Fruit fly (Drosophila melanogaster) whole organism, larva: ENCODE measurements around the gene spdo.

Experiments
- noc ChIP-seq: fragments of 200-800 bp; sonication (Bioruptor generic); optimal IDR thresholded peaks from 3 replicates; lab custom pipeline; 2019; ENCODE audit warnings: missing biosample characterization, mild to moderate bottlenecking, missing genetic modification characterization, moderate library complexity

Gene spdo

dm6 chr3R:30476367-30476766 lies at the start of gene spdo:
Gene spdo, plus strand, starts transcription at chr3R:30476684.
- no peak for TF ChIP-seq noc (tag; lab: Kevin White, UChicago)

- TF ChIP-seq noc (tag; lab: Kevin White, UChicago): peak; percentile 39
Measured at dm6 chr3R:30427805-30428359, 48.6 kb upstream of the spdo start, which contains the start of gene CG2218. Gene CG2218, minus strand, starts transcription at chr3R:30428276.

- TF ChIP-seq noc (tag; lab: Kevin White, UChicago): no peak
Measured at dm6 chr3R:30428459-30428858, 48.0 kb upstream of the spdo start, which contains the start of gene CG15533. Gene CG15533, plus strand, starts transcription at chr3R:30428820.

- TF ChIP-seq noc (tag; lab: Kevin White, UChicago): no peak
Measured at dm6 chr3R:30431258-30432114, 45.0 kb upstream of the spdo start, which contains the start of gene CG15534. Gene CG15534, plus strand, starts transcription at chr3R:30432064.

- no peak for TF ChIP-seq noc (tag; lab: Kevin White, UChicago)
Measured at dm6 chr3R:30443549-30444133, 32.8 kb upstream of the spdo start, which contains the start of gene CG15537. Gene CG15537, minus strand, starts transcription at chr3R:30443599.

- no peak for TF ChIP-seq noc (tag; lab: Kevin White, UChicago)
Measured at dm6 chr3R:30444946-30445345, 31.5 kb upstream of the spdo start, which contains the start of gene Osi23. Gene Osi23, minus strand, starts transcription at chr3R:30445046.

- TF ChIP-seq noc (tag; lab: Kevin White, UChicago): peak; percentile 70
Measured at dm6 chr3R:30449446-30449845, 27.0 kb upstream of the spdo start.

- TF ChIP-seq noc (tag; lab: Kevin White, UChicago): peak; percentile 56
Measured at dm6 chr3R:30450224-30450623, 26.3 kb upstream of the spdo start.

- TF ChIP-seq noc (tag; lab: Kevin White, UChicago): no peak
Measured at dm6 chr3R:30450690-30451343, 25.7 kb upstream of the spdo start.

- no peak for TF ChIP-seq noc (tag; lab: Kevin White, UChicago)
Measured at dm6 chr3R:30453236-30453635, 23.2 kb upstream of the spdo start.

dm6 chr3R:30454442-30454841 lies 22.0 kb upstream of the spdo start:
- TF ChIP-seq noc (tag; lab: Kevin White, UChicago): no peak

dm6 chr3R:30455817-30456544 lies 20.5 kb upstream of the spdo start, which contains the start of gene aralar1:
Gene aralar1, minus strand, starts transcription at chr3R:30455867.
- no peak for TF ChIP-seq noc (tag; lab: Kevin White, UChicago)

- TF ChIP-seq noc (tag; lab: Kevin White, UChicago): no peak
Measured at dm6 chr3R:30459066-30459935, 17.2 kb upstream of the spdo start, which contains the start of the genes CG2224 and CDase. Gene CG2224, minus strand, starts transcription at chr3R:30459300. Gene CDase, plus strand, starts transcription at chr3R:30459521.

- TF ChIP-seq noc (tag; lab: Kevin White, UChicago): no peak
Measured at dm6 chr3R:30460187-30460586, 16.3 kb upstream of the spdo start.
